Worm (Caenorhabditis elegans): ENCODE results near the gene nlp-7.
A peak's percentile ranks its signal among the peaks of the same experiment; 100 is the strongest.

nlp-7 gene

ce11 chrX:8638679-8639184 lies 45.8 kb downstream of the nlp-7 start (continued):
- peak; percentile 39; the same call in 1 of the 2 replicates for TF ChIP-seq hmg-1.1 (GFP tag; IDR thresholded peaks at IDR 0.05)
- TF ChIP-seq F10B5.3 (tag; optimal IDR thresholded peaks at IDR 0.05): peak; percentile 39
- TF ChIP-seq ceh-44 (GFP tag; IDR thresholded peaks at IDR 0.05): 0 out of 2 replicates have a peak, but pooled peaks have one; percentile 25
- TF ChIP-seq spr-3 (GFP tag; optimal IDR thresholded peaks at IDR 0.05): peak; percentile 57
- TF ChIP-seq nhr-77 (tag; optimal IDR thresholded peaks at IDR 0.05): no peak
- TF ChIP-seq snpc-1.2 (GFP tag; IDR thresholded peaks at IDR 0.05): peak; percentile 85
- peak; percentile 55; the same call in 1 of the 2 replicates for TF ChIP-seq ZK337.2 (GFP tag; IDR thresholded peaks at IDR 0.05)
- 0 out of 2 replicates have a peak, but pooled peaks have one; percentile 7 for TF ChIP-seq vab-7 (GFP tag; IDR thresholded peaks at IDR 0.05)
- peak; percentile 45 for TF ChIP-seq zip-2 (tag; optimal IDR thresholded peaks at IDR 0.05)
- TF ChIP-seq F49E8.2 (tag; optimal IDR thresholded peaks at IDR 0.05; ENCODE audit: borderline replicate concordance): peak; percentile 58
- 0 out of 2 replicates have a peak, but pooled peaks have one; percentile 11 for TF ChIP-seq nhr-41 (GFP tag; IDR thresholded peaks at IDR 0.05)
- TF ChIP-seq aly-2 (tag; optimal IDR thresholded peaks at IDR 0.05): no peak
- TF ChIP-seq sdz-12 (GFP tag; optimal IDR thresholded peaks at IDR 0.05): no peak
- peak; percentile 13; the same call in 1 of the 2 replicates for TF ChIP-seq dmd-6 (GFP tag; IDR thresholded peaks at IDR 0.05)

ce11 chrX:8640654-8641053 lies 47.7 kb downstream of the nlp-7 start:
- TF ChIP-seq nhr-48 (tag; optimal IDR thresholded peaks at IDR 0.05): peak; percentile 21
- TF ChIP-seq ztf-7 (tag; optimal IDR thresholded peaks at IDR 0.05): no peak
- TF ChIP-seq egl-43 (GFP tag; IDR thresholded peaks at IDR 0.05): peak; percentile 67; the same call in 1 of the 2 replicates
- no peak for TF ChIP-seq F10B5.3 (tag; optimal IDR thresholded peaks at IDR 0.05)
- peak; percentile 80 for TF ChIP-seq dmd-8 (GFP tag; IDR thresholded peaks at IDR 0.05)
- TF ChIP-seq arid-1 (GFP tag; conservative IDR thresholded peaks at IDR 0.05): 0 out of 2 replicates have a peak, but pooled peaks have one; percentile 57
- peak; percentile 74 for TF ChIP-seq snpc-1.2 (GFP tag; IDR thresholded peaks at IDR 0.05)
- 0 out of 2 replicates have a peak, but pooled peaks have one; percentile 19 for TF ChIP-seq zfp-3 (GFP tag; conservative IDR thresholded peaks at IDR 0.05)
- TF ChIP-seq duxl-1 (tag; optimal IDR thresholded peaks at IDR 0.05; ENCODE audit: poor library complexity): peak; percentile 51
- TF ChIP-seq Y48G9A.11 (GFP tag; IDR thresholded peaks at IDR 0.05): 0 out of 2 replicates have a peak, but pooled peaks have one; percentile 14
- peak; percentile 62; the same call in 1 of the 2 replicates for TF ChIP-seq mdt-29 (GFP tag; IDR thresholded peaks at IDR 0.05)
- peak; percentile 53 for TF ChIP-seq dve-1 (tag; optimal IDR thresholded peaks at IDR 0.05; ENCODE audit: insufficient read depth)
- no peak for TF ChIP-seq nhr-111 (GFP tag; optimal IDR thresholded peaks at IDR 0.05)
- TF ChIP-seq mes-2 (tag; optimal IDR thresholded peaks at IDR 0.05; ENCODE audit: poor library complexity, severe bottlenecking): peak; percentile 65
- no peak for TF ChIP-seq T20F7.1 (GFP tag; optimal IDR thresholded peaks at IDR 0.05)
- peak; percentile 70 for TF ChIP-seq lin-38 (GFP tag; IDR thresholded peaks at IDR 0.05)
- TF ChIP-seq Y5F2A.4 (GFP tag; optimal IDR thresholded peaks at IDR 0.05): peak; percentile 20
- TF ChIP-seq ceh-44 (GFP tag; IDR thresholded peaks at IDR 0.05): peak; percentile 65
- TF ChIP-seq madf-5 (GFP tag; IDR thresholded peaks at IDR 0.05): peak in 1 of 2 experiments; percentile 63; a peak in 1 of 4 replicates
- no peak for TF ChIP-seq lir-3 (tag; optimal IDR thresholded peaks at IDR 0.05)
- TF ChIP-seq mxl-2 (GFP tag; conservative IDR thresholded peaks at IDR 0.05): no peak
- peak; percentile 80; the same call in 1 of the 2 replicates for TF ChIP-seq tra-1 (GFP tag; IDR thresholded peaks at IDR 0.05)
- no peak for TF ChIP-seq nhr-28 (tag; optimal IDR thresholded peaks at IDR 0.05)
- 0 out of 2 replicates have a peak, but pooled peaks have one; percentile 10 for TF ChIP-seq hmg-1.1 (GFP tag; IDR thresholded peaks at IDR 0.05)
- TF ChIP-seq daf-16 (GFP tag; optimal IDR thresholded peaks at IDR 0.05): peak; percentile 9 to 81
- peak; percentile 57 for TF ChIP-seq daf-16 (tag; optimal IDR thresholded peaks at IDR 0.05)
- TF ChIP-seq unc-130 (GFP tag; optimal IDR thresholded peaks at IDR 0.05): peak; percentile 34
- no peak for TF ChIP-seq ceh-28 (tag; optimal IDR thresholded peaks at IDR 0.05)
- no peak for TF ChIP-seq fkh-10 (GFP tag; optimal IDR thresholded peaks at IDR 0.05)
- TF ChIP-seq php-3 (GFP tag; IDR thresholded peaks at IDR 0.05): no peak
- no peak for TF ChIP-seq daf-8 (GFP tag; IDR thresholded peaks at IDR 0.05)
- TF ChIP-seq hlh-11 (tag; optimal IDR thresholded peaks at IDR 0.05): no peak
- peak; percentile 62 for TF ChIP-seq vab-7 (GFP tag; IDR thresholded peaks at IDR 0.05)
- peak; percentile 43; the same call in 1 of the 2 replicates for TF ChIP-seq dmd-6 (GFP tag; IDR thresholded peaks at IDR 0.05)
- TF ChIP-seq aha-1 (tag): peak; percentile 34
- no peak for TF ChIP-seq nhr-76 (tag; optimal IDR thresholded peaks at IDR 0.05)
- no peak for TF ChIP-seq unc-62 (GFP tag; optimal IDR thresholded peaks at IDR 0.05 in 1 of 2)
- TF ChIP-seq unc-62 (tag; optimal IDR thresholded peaks at IDR 0.05): no peak
- TF ChIP-seq lin-39 (tag; optimal IDR thresholded peaks at IDR 0.05): no peak
